Fruit fly (Drosophila melanogaster) whole organism, embryonic: Measurements from ENCODE around the gene CG7191.

ENCODE experiments used
- Abd-B ChIP-seq: fragments of 200-800 bp; sonication (Bioruptor generic); optimal IDR thresholded peaks from 2 replicates; lab custom pipeline; 2018; ENCODE audit warnings: missing biosample characterization, mild to moderate bottlenecking, missing genetic modification characterization, moderate library complexity
- BEAF-32 ChIP-seq: fragments of 200-800 bp; sonication (Bioruptor generic); optimal IDR thresholded peaks from 3 replicates; lab custom pipeline; 2017; ENCODE audit warnings: missing biosample characterization, missing genetic modification characterization, mild to moderate bottlenecking, moderate library complexity, missing genetic modification reagents
- CG11247 ChIP-seq: fragments of 200-800 bp; sonication (Bioruptor generic); IDR thresholded peaks from 2 replicates; pipeline ENCODE4 v1.3.6; 2022; ENCODE audit warnings: missing biosample characterization, missing genetic modification characterization
- CG11560 ChIP-seq: fragments of 200-800 bp; sonication (Bioruptor generic); IDR thresholded peaks from 3 replicates; pipeline ENCODE4 v1.3.6; 2022; ENCODE audit warnings: missing biosample characterization, missing genetic modification characterization
- CG12391 ChIP-seq: fragments of 200-800 bp; sonication (Bioruptor generic); optimal IDR thresholded peaks from 3 replicates; lab custom pipeline; 2018; ENCODE audit warnings: missing biosample characterization, mild to moderate bottlenecking, missing genetic modification characterization, moderate library complexity
- CG13424 ChIP-seq: fragments of 200-800 bp; sonication (Bioruptor generic); optimal IDR thresholded peaks from 2 replicates; lab custom pipeline; 2019; ENCODE audit warnings: missing biosample characterization, mild to moderate bottlenecking, missing genetic modification characterization, moderate library complexity
- CG14050 ChIP-seq: fragments of 200-800 bp; sonication (Bioruptor generic); IDR thresholded peaks from 3 replicates; pipeline ENCODE4 v1.3.6; 2022; ENCODE audit warnings: missing biosample characterization, missing genetic modification characterization
- CG15011 ChIP-seq: fragments of 200-800 bp; sonication (Bioruptor generic); optimal IDR thresholded peaks from 3 replicates; lab custom pipeline; 2018; ENCODE audit warnings: missing biosample characterization, mild to moderate bottlenecking, missing genetic modification characterization
- CG15601 ChIP-seq: fragments of 200-800 bp; sonication (Bioruptor generic); optimal IDR thresholded peaks from 3 replicates; lab custom pipeline; 2019; ENCODE audit warnings: missing biosample characterization, mild to moderate bottlenecking, missing genetic modification characterization, moderate library complexity
- CG17568 ChIP-seq: fragments of 200-800 bp; sonication (Bioruptor generic); optimal IDR thresholded peaks from 2 replicates; lab custom pipeline; 2018; ENCODE audit warnings: missing biosample characterization, mild to moderate bottlenecking, missing genetic modification characterization, moderate library complexity
- CG17912 ChIP-seq: fragments of 200-800 bp; sonication (Bioruptor generic); optimal IDR thresholded peaks from 2 replicates; lab custom pipeline; 2018; ENCODE audit warnings: missing biosample characterization, mild to moderate bottlenecking, missing genetic modification characterization
- CG31441 ChIP-seq: fragments of 200-800 bp; sonication (Bioruptor generic); IDR thresholded peaks from 2 replicates; pipeline ENCODE4 v1.3.6; 2022; ENCODE audit warnings: missing biosample characterization, missing genetic modification characterization
- CG3281 ChIP-seq: fragments of 200-800 bp; sonication (Bioruptor generic); optimal IDR thresholded peaks from 3 replicates; lab custom pipeline; 2017; ENCODE audit warnings: missing biosample characterization, mild to moderate bottlenecking, missing genetic modification characterization
- CG33557 ChIP-seq: fragments of 200-800 bp; sonication (Bioruptor generic); optimal IDR thresholded peaks from 2 replicates; lab custom pipeline; 2019; ENCODE audit warnings: missing biosample characterization, mild to moderate bottlenecking, missing genetic modification characterization, moderate library complexity
- CG42726 ChIP-seq: fragments of 200-800 bp; sonication (Bioruptor generic); IDR thresholded peaks from 2 replicates; pipeline ENCODE4 v1.3.6; 2022; ENCODE audit warnings: missing biosample characterization, missing genetic modification characterization; ENCODE audit not compliant: partially characterized antibody
- CG4707 ChIP-seq: fragments of 200-800 bp; sonication (Bioruptor generic); optimal IDR thresholded peaks from 2 replicates; lab custom pipeline; 2018; ENCODE audit warnings: missing biosample characterization, mild to moderate bottlenecking, missing genetic modification characterization, moderate library complexity
- CG6254 ChIP-seq: fragments of 200-800 bp; sonication (Bioruptor generic); optimal IDR thresholded peaks from 3 replicates; lab custom pipeline; 2017; ENCODE audit warnings: mild to moderate bottlenecking, missing biosample characterization, missing genetic modification reagents, missing genetic modification characterization
- CG6272 ChIP-seq: fragments of 200-800 bp; sonication (Bioruptor generic); IDR thresholded peaks from 2 replicates; pipeline ENCODE4 v1.3.6; 2022; ENCODE audit warnings: missing biosample characterization, missing genetic modification characterization
- CkIIα-i1 ChIP-seq: fragments of 200-800 bp; sonication (Bioruptor generic); IDR thresholded peaks from 2 replicates; pipeline ENCODE4 v1.3.6; 2022; ENCODE audit warnings: missing biosample characterization, missing genetic modification characterization
- Doc3 ChIP-seq: fragments of 200-800 bp; sonication (Bioruptor generic); IDR thresholded peaks from 3 replicates; pipeline ENCODE4 v1.3.6; 2022; ENCODE audit warnings: missing biosample characterization, missing genetic modification characterization; ENCODE audit not compliant: partially characterized antibody
- Dref ChIP-seq: fragments of 200-800 bp; sonication (Bioruptor generic); IDR thresholded peaks from 2 replicates; pipeline ENCODE4 v1.3.6; 2022; ENCODE audit warnings: missing biosample characterization, missing genetic modification characterization
- E2f2 ChIP-seq: fragments of 200-800 bp; sonication (Bioruptor generic); IDR thresholded peaks from 2 replicates; pipeline ENCODE4 v1.3.6; 2022; ENCODE audit warnings: missing biosample characterization, missing genetic modification characterization
- Fer3 ChIP-seq: fragments of 200-800 bp; sonication (Bioruptor generic); optimal IDR thresholded peaks from 2 replicates; lab custom pipeline; 2018; ENCODE audit warnings: missing biosample characterization, mild to moderate bottlenecking, missing genetic modification characterization, moderate library complexity
- HmgD ChIP-seq: fragments of 200-800 bp; sonication (Bioruptor generic); optimal IDR thresholded peaks from 3 replicates; lab custom pipeline; 2016; ENCODE audit warnings: missing biosample characterization, missing genetic modification characterization
- Hmr ChIP-seq: fragments of 200-800 bp; sonication (Bioruptor generic); optimal IDR thresholded peaks from 3 replicates; lab custom pipeline; 2017; ENCODE audit warnings: mild to moderate bottlenecking, missing biosample characterization, missing genetic modification reagents, missing genetic modification characterization
- MTF-1 ChIP-seq: fragments of 200-800 bp; sonication (Bioruptor generic); optimal IDR thresholded peaks from 2 replicates; lab custom pipeline; 2018; ENCODE audit warnings: missing biosample characterization, mild to moderate bottlenecking, missing genetic modification characterization, borderline replicate concordance
- Nf-YB ChIP-seq: fragments of 200-800 bp; sonication (Bioruptor generic); optimal IDR thresholded peaks from 3 replicates; lab custom pipeline; 2019; ENCODE audit warnings: missing biosample characterization, mild to moderate bottlenecking, missing genetic modification characterization, moderate library complexity
- NfI ChIP-seq: fragments of 200-800 bp; sonication (Bioruptor generic); optimal IDR thresholded peaks from 3 replicates; lab custom pipeline; 2018; ENCODE audit warnings: missing biosample characterization, mild to moderate bottlenecking, missing genetic modification characterization, moderate library complexity
- Rx ChIP-seq: fragments of 200-800 bp; sonication (Bioruptor generic); IDR thresholded peaks from 2 replicates; pipeline ENCODE4 v1.3.6; 2022; ENCODE audit warnings: missing biosample characterization, missing genetic modification characterization
- Spps ChIP-seq: fragments of 200-800 bp; sonication (Bioruptor generic); optimal IDR thresholded peaks from 2 replicates; lab custom pipeline; 2018; ENCODE audit warnings: missing biosample characterization, mild to moderate bottlenecking, missing genetic modification characterization
- Sry-β ChIP-seq: fragments of 200-800 bp; sonication (Bioruptor generic); optimal IDR thresholded peaks from 2 replicates; lab custom pipeline; 2018; ENCODE audit warnings: missing biosample characterization, mild to moderate bottlenecking, missing genetic modification characterization, moderate library complexity
- Xbp1 ChIP-seq: fragments of 200-800 bp; sonication (Bioruptor generic); optimal IDR thresholded peaks from 3 replicates; lab custom pipeline; 2016; ENCODE audit warnings: missing biosample characterization, mild to moderate bottlenecking, missing genetic modification characterization
- btn ChIP-seq: fragments of 200-800 bp; sonication (Bioruptor generic); optimal IDR thresholded peaks from 2 replicates; lab custom pipeline; 2016; ENCODE audit warnings: missing biosample characterization, missing genetic modification characterization
- crol ChIP-seq: fragments of 200-800 bp; sonication (Bioruptor generic); IDR thresholded peaks from 2 replicates; pipeline ENCODE4 v1.3.6; 2022; ENCODE audit warnings: missing biosample characterization, missing genetic modification characterization
- da ChIP-seq: fragments of 200-800 bp; sonication (Bioruptor generic); optimal IDR thresholded peaks from 2 replicates; lab custom pipeline; 2016; ENCODE audit warnings: missing biosample characterization, missing genetic modification characterization
- exex ChIP-seq: fragments of 200-800 bp; sonication (Bioruptor generic); optimal IDR thresholded peaks from 4 replicates; lab custom pipeline; 2018; ENCODE audit warnings: missing biosample characterization, mild to moderate bottlenecking, missing genetic modification characterization, moderate library complexity
- gfzf ChIP-seq: fragments of 200-800 bp; sonication (Bioruptor generic); optimal IDR thresholded peaks from 2 replicates; lab custom pipeline; 2016; ENCODE audit warnings: missing biosample characterization, mild to moderate bottlenecking, missing genetic modification characterization, moderate library complexity
- hb ChIP-seq: fragments of 200-800 bp; sonication (Bioruptor generic); IDR thresholded peaks from 3 replicates; pipeline ENCODE4 v1.3.6; 2022; ENCODE audit warnings: missing biosample characterization, missing genetic modification characterization; ENCODE audit not compliant: partially characterized antibody
- jing ChIP-seq: fragments of 200-800 bp; sonication (Bioruptor generic); optimal IDR thresholded peaks from 2 replicates; lab custom pipeline; 2018; ENCODE audit warnings: missing biosample characterization, mild to moderate bottlenecking, missing genetic modification characterization
- lbe ChIP-seq: fragments of 200-800 bp; sonication (Bioruptor generic); optimal IDR thresholded peaks from 2 replicates; lab custom pipeline; 2016; ENCODE audit warnings: missing biosample characterization, mild to moderate bottlenecking, missing genetic modification characterization
- lola ChIP-seq, 3 experiments: fragments of >200 bp in 2 of 3; fragments of 200-800 bp in 1 of 3; sonication (Bioruptor generic) in 1 of 3; optimal IDR thresholded peaks; 2 replicates each; lab custom pipeline; 2017 to 2019; ENCODE audit warnings: missing biosample characterization in 3 of 3, missing genetic modification characterization in 3 of 3, mild to moderate bottlenecking in 1 of 3, moderate library complexity in 1 of 3
- mam ChIP-seq: fragments of 200-800 bp; sonication (Bioruptor generic); optimal IDR thresholded peaks from 3 replicates; lab custom pipeline; 2016; ENCODE audit warnings: missing biosample characterization, missing genetic modification characterization
- odd ChIP-seq: fragments of 200-800 bp; sonication (Bioruptor generic); optimal IDR thresholded peaks from 2 replicates; lab custom pipeline; 2017; ENCODE audit warnings: missing biosample characterization, mild to moderate bottlenecking, missing genetic modification characterization
- p53 ChIP-seq: fragments of 200-800 bp; sonication (Bioruptor generic); optimal IDR thresholded peaks from 2 replicates; lab custom pipeline; 2016; ENCODE audit warnings: missing biosample characterization, missing genetic modification characterization
- pum ChIP-seq: fragments of 200-800 bp; sonication (Bioruptor generic); optimal IDR thresholded peaks from 2 replicates; lab custom pipeline; 2016; ENCODE audit warnings: missing biosample characterization, missing genetic modification characterization
- schlank ChIP-seq: fragments of 200-800 bp; sonication (Bioruptor generic); optimal IDR thresholded peaks from 2 replicates; lab custom pipeline; 2018; ENCODE audit warnings: missing biosample characterization, mild to moderate bottlenecking, missing genetic modification characterization
- tll ChIP-seq, 2 experiments: fragments of 200-800 bp in 1 of 2; fragments of >200 bp in 1 of 2; sonication (Bioruptor generic) in 1 of 2; optimal IDR thresholded peaks; 2 replicates each; lab custom pipeline; 2017 to 2019; ENCODE audit warnings: missing biosample characterization in 2 of 2, missing genetic modification characterization in 2 of 2, mild to moderate bottlenecking in 1 of 2, moderate library complexity in 1 of 2
- yki ChIP-seq: fragments of >200 bp; optimal IDR thresholded peaks from 3 replicates; lab custom pipeline; 2018

Gene CG7191

DNA sequence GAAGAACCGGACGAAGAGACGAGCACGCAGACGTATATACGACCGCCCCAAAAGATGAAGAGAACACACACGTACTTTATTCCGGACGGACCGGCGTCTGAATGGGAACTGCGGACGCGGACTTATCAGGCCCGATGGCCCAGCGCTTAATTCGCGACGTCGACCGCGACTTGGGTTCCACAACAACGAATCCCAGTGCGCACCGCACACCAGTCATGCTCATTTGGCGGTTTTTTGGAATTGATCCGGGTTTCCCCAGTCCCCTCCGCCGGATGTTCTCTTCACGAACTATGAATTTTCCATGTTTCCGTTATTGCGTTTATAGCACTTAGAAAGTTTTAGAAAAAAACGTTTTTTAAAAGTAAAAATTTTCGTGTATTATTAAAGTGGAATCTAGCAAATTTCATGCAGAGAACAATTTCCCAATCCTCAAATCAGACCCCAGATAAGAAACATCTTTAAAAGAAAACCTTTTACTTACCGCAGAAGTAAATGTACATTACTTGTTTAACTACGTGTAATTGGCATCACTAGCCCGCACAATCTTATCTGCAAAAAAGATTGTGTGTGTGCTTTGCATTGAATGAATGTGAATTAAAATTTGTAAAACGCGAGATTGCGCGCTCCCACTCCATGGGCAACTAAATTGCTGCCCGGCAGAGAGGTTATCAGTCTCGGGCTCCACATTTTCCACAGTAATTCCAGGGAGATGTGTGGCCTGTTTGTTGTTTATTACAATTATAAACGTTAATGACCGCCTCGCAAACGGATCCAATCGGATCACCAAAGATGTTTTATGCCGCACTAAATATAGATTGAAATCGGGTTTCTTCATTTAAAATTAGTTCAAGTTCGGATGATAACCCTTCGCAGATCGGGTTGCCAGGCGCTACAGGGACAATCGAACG lies 23.3 kb downstream of the CG7191 start, which contains the start of gene CG7149:
Gene CG7149, minus strand, starts transcription at position 110 of the 908 bp plus-strand sequence.
- TF ChIP-seq CG3281 (GFP tag; lab: Kevin White, UChicago) (no peak), CG17912 (GFP tag; lab: Kevin White, UChicago) (no peak), CG13424 (tag; lab: Kevin White, UChicago) (peak; percentile 20), CG15601 (tag; lab: Kevin White, UChicago) (no peak), Sry-β (GFP tag; lab: Kevin White, UChicago) (peak; percentile 87), Dref (GFP tag; lab: Robert Waterston, UW) (no peak), CG4707 (GFP tag; lab: Kevin White, UChicago) (no peak), btn (GFP tag; lab: Kevin White, UChicago) (no peak), Spps (tag; lab: Kevin White, UChicago) (no peak), yki (lab: Kevin White, UChicago) (no peak), CG6272 (GFP tag; lab: Robert Waterston, UW) (no peak), CG14050 (GFP tag; lab: Robert Waterston, UW) (no peak), CG17568 (GFP tag; lab: Kevin White, UChicago) (no peak), CG33557 (GFP tag; lab: Kevin White, UChicago) (no peak), HmgD (GFP tag; lab: Kevin White, UChicago) (no peak), CG11247 (no peak), lola (GFP tag; optimal IDR thresholded peaks at IDR 0.05; lab: Kevin White, UChicago) (no peak), Hmr (GFP tag; lab: Kevin White, UChicago) (peak; percentile 30), jing (GFP tag; lab: Kevin White, UChicago) (no peak), schlank (tag; lab: Kevin White, UChicago) (no peak), CG42726 (GFP tag; lab: Robert Waterston, UW) (no peak), CG15011 (GFP tag; lab: Kevin White, UChicago) (no peak), NfI (GFP tag; lab: Kevin White, UChicago) (no peak), exex (tag; lab: Kevin White, UChicago) (peak; percentile 91), E2f2 (GFP tag; lab: Robert Waterston, UW) (no peak), CG31441 (GFP tag; lab: Robert Waterston, UW) (no peak), Abd-B (no peak), Doc3 (GFP tag; lab: Robert Waterston, UW) (no peak), CG6254 (GFP tag; lab: Kevin White, UChicago) (no peak), CkIIα-i1 (GFP tag; lab: Robert Waterston, UW) (no peak), CG12391 (tag; lab: Kevin White, UChicago) (no peak), p53 (GFP tag; lab: Kevin White, UChicago) (no peak), lbe (GFP tag; lab: Kevin White, UChicago) (no peak), BEAF-32 (GFP tag; lab: Kevin White, UChicago) (no peak), hb (GFP tag; lab: Robert Waterston, UW) (no peak), pum (no peak), crol (no peak), Rx (GFP tag; lab: Robert Waterston, UW) (no peak), mam (GFP tag; lab: Kevin White, UChicago) (no peak), MTF-1 (no peak), da (GFP tag; lab: Kevin White, UChicago) (no peak), gfzf (GFP tag; lab: Kevin White, UChicago) (no peak), Nf-YB (GFP tag; lab: Kevin White, UChicago) (no peak), tll (GFP tag; optimal IDR thresholded peaks at IDR 0.05; lab: Kevin White, UChicago) (no peak), odd (GFP tag; lab: Kevin White, UChicago) (no peak), CG11560 (no peak), Xbp1 (GFP tag; lab: Kevin White, UChicago) (peak; percentile 41), Fer3 (tag; lab: Kevin White, UChicago) (no peak)
